Worm (Caenorhabditis elegans) whole organism, L3 larva: Measurements from ENCODE around the gene dop-4.

Experiments used
- R02D3.7 ChIP-seq: fragments of 150-350 bp; optimal IDR thresholded peaks from 2 replicates; lab custom pipeline; 2014; ENCODE audit warnings: missing biosample characterization, missing genetic modification characterization
- ZK546.5 ChIP-seq: sonication (generic microtip); optimal IDR thresholded peaks from 2 replicates; lab custom pipeline; 2017; ENCODE audit warnings: missing biosample characterization, missing genetic modification characterization
- aly-2 ChIP-seq: fragments of 150-350 bp; optimal IDR thresholded peaks from 2 replicates; lab custom pipeline; 2014; ENCODE audit warnings: missing biosample characterization, missing genetic modification characterization
- ama-1 ChIP-seq: fragments of 150-350 bp; optimal IDR thresholded peaks from 2 replicates; lab custom pipeline; 2018
- ceh-16 ChIP-seq: sonication (generic microtip); optimal IDR thresholded peaks from 2 replicates; lab custom pipeline; 2017; ENCODE audit warnings: missing biosample characterization, missing genetic modification characterization
- ceh-28 ChIP-seq: fragments of 150-350 bp; optimal IDR thresholded peaks from 2 replicates; lab custom pipeline; 2014; ENCODE audit warnings: missing biosample characterization, missing genetic modification reagents, missing genetic modification characterization
- ceh-82 ChIP-seq: fragments of 150-350 bp; optimal IDR thresholded peaks from 2 replicates; lab custom pipeline; 2014; ENCODE audit warnings: missing biosample characterization, missing genetic modification characterization
- ceh-9 ChIP-seq: sonication (generic microtip); optimal IDR thresholded peaks from 2 replicates; lab custom pipeline; 2018; ENCODE audit warnings: missing biosample characterization, missing genetic modification characterization
- daf-12 ChIP-seq: fragments of 150-350 bp; optimal IDR thresholded peaks from 2 replicates; lab custom pipeline; 2014; ENCODE audit warnings: missing biosample characterization, missing genetic modification reagents, missing genetic modification characterization
- elt-1 ChIP-seq: fragments of 150-350 bp; optimal IDR thresholded peaks from 2 replicates; lab custom pipeline; 2014; ENCODE audit warnings: missing biosample characterization, missing genetic modification characterization
- elt-2 ChIP-seq: sonication (generic microtip); optimal IDR thresholded peaks from 2 replicates; lab custom pipeline; 2016; ENCODE audit warnings: missing genetic modification reagents, mild to moderate bottlenecking, missing genetic modification characterization, missing compliant biosample characterization
- elt-3 ChIP-seq, 3 experiments: fragments of 150-350 bp in 1 of 3; sonication (generic microtip) in 2 of 3; optimal IDR thresholded peaks; 2 replicates in 2 of 3; 4 replicates in 1 of 3; lab custom pipeline; 2014 to 2017; ENCODE audit warnings: missing biosample characterization in 3 of 3, missing genetic modification characterization in 3 of 3
- eor-1 ChIP-seq, 2 experiments: fragments of 150-350 bp; optimal IDR thresholded peaks; 2 replicates each; lab custom pipeline; 2014 to 2018; ENCODE audit warnings: missing biosample characterization in 2 of 2, missing genetic modification characterization in 2 of 2
- fkh-10 ChIP-seq: sonication (generic microtip); optimal IDR thresholded peaks from 2 replicates; lab custom pipeline; 2017; ENCODE audit warnings: missing biosample characterization, missing genetic modification reagents, missing genetic modification characterization
- fkh-2 ChIP-seq: fragments of 150-350 bp; optimal IDR thresholded peaks from 2 replicates; lab custom pipeline; 2014; ENCODE audit warnings: missing biosample characterization, missing genetic modification reagents, missing genetic modification characterization
- fos-1 ChIP-seq: fragments of 150-350 bp; optimal IDR thresholded peaks from 2 replicates; lab custom pipeline; 2014; ENCODE audit warnings: missing biosample characterization, missing genetic modification characterization
- hmg-11 ChIP-seq: sonication (generic microtip); optimal IDR thresholded peaks from 2 replicates; lab custom pipeline; 2016; ENCODE audit warnings: missing genetic modification characterization, missing compliant biosample characterization
- lin-15B ChIP-seq: fragments of 150-350 bp; optimal IDR thresholded peaks from 2 replicates; lab custom pipeline; 2014; ENCODE audit warnings: missing biosample characterization, missing genetic modification characterization
- lin-39 ChIP-seq: fragments of 150-350 bp; optimal IDR thresholded peaks from 2 replicates; lab custom pipeline; 2018; ENCODE audit warnings: missing biosample characterization, missing genetic modification reagents, missing genetic modification characterization
- mml-1 ChIP-seq: fragments of 150-350 bp; sonication (generic microtip); optimal IDR thresholded peaks from 3 replicates; lab custom pipeline; 2014; ENCODE audit warnings: missing biosample characterization, missing genetic modification characterization
- nfya-1 ChIP-seq: sonication (generic microtip); optimal IDR thresholded peaks from 2 replicates; lab custom pipeline; 2017; ENCODE audit warnings: missing genetic modification characterization, mild to moderate bottlenecking, missing compliant biosample characterization, antibody characterized with exemption, moderate library complexity; ENCODE audit not compliant: insufficient read depth
- nhr-11 ChIP-seq: fragments of 150-350 bp; optimal IDR thresholded peaks from 2 replicates; lab custom pipeline; 2014; ENCODE audit warnings: missing biosample characterization, missing genetic modification characterization
- nhr-12 ChIP-seq: fragments of 150-350 bp; optimal IDR thresholded peaks from 2 replicates; lab custom pipeline; 2014; ENCODE audit warnings: missing biosample characterization, missing genetic modification characterization
- nhr-23 ChIP-seq: fragments of 150-350 bp; optimal IDR thresholded peaks from 2 replicates; lab custom pipeline; 2014; ENCODE audit warnings: missing biosample characterization, missing genetic modification reagents, missing genetic modification characterization
- nhr-237 ChIP-seq: fragments of 150-350 bp; optimal IDR thresholded peaks from 2 replicates; lab custom pipeline; 2014; ENCODE audit warnings: missing biosample characterization, missing genetic modification characterization
- nhr-25 ChIP-seq: sonication (generic microtip); optimal IDR thresholded peaks from 2 replicates; lab custom pipeline; 2017; ENCODE audit warnings: missing biosample characterization, missing genetic modification characterization
- nhr-28 ChIP-seq: fragments of 150-350 bp; optimal IDR thresholded peaks from 2 replicates; lab custom pipeline; 2014; ENCODE audit warnings: missing biosample characterization, missing genetic modification characterization
- nhr-43 ChIP-seq: sonication (generic microtip); optimal IDR thresholded peaks from 2 replicates; lab custom pipeline; 2016; ENCODE audit warnings: mild to moderate bottlenecking, missing genetic modification characterization, missing compliant biosample characterization; ENCODE audit not compliant: poor library complexity, severe bottlenecking
- nhr-67 ChIP-seq: fragments of 150-350 bp; optimal IDR thresholded peaks from 2 replicates; lab custom pipeline; 2014; ENCODE audit warnings: missing biosample characterization, missing genetic modification characterization
- nhr-77 ChIP-seq: fragments of 150-350 bp; optimal IDR thresholded peaks from 2 replicates; lab custom pipeline; 2014; ENCODE audit warnings: missing biosample characterization, missing genetic modification characterization
- pha-4 ChIP-seq: fragments of 150-350 bp; optimal IDR thresholded peaks from 2 replicates; lab custom pipeline; 2014; ENCODE audit warnings: missing biosample characterization, missing genetic modification reagents, missing genetic modification characterization
- sea-2 ChIP-seq: fragments of 150-350 bp; sonication (generic microtip); optimal IDR thresholded peaks from 4 replicates; lab custom pipeline; 2014; ENCODE audit warnings: missing biosample characterization, missing genetic modification reagents, missing genetic modification characterization
- skn-1 ChIP-seq: fragments of 150-350 bp; optimal IDR thresholded peaks from 2 replicates; lab custom pipeline; 2014; ENCODE audit warnings: missing biosample characterization, missing genetic modification characterization
- snpc-4 ChIP-seq: fragments of 150-350 bp; optimal IDR thresholded peaks from 2 replicates; lab custom pipeline; 2014; ENCODE audit warnings: missing biosample characterization, missing genetic modification characterization
- tbx-2 ChIP-seq: sonication (generic microtip); optimal IDR thresholded peaks from 2 replicates; lab custom pipeline; 2016; ENCODE audit warnings: mild to moderate bottlenecking, missing genetic modification characterization, missing compliant biosample characterization
- unc-39 ChIP-seq: sonication (generic microtip); optimal IDR thresholded peaks from 4 replicates; lab custom pipeline; 2017; ENCODE audit warnings: missing biosample characterization, missing genetic modification characterization
- zag-1 ChIP-seq: fragments of 150-350 bp; optimal IDR thresholded peaks from 2 replicates; lab custom pipeline; 2014; ENCODE audit warnings: missing biosample characterization, missing genetic modification characterization
- ztf-11 ChIP-seq: fragments of 150-350 bp; optimal IDR thresholded peaks from 2 replicates; lab custom pipeline; 2014; ENCODE audit warnings: missing biosample characterization, missing genetic modification characterization
- ztf-4 ChIP-seq: fragments of 150-350 bp; optimal IDR thresholded peaks from 2 replicates; lab custom pipeline; 2014; ENCODE audit warnings: missing biosample characterization, missing genetic modification characterization

The dop-4 gene

DNA sequence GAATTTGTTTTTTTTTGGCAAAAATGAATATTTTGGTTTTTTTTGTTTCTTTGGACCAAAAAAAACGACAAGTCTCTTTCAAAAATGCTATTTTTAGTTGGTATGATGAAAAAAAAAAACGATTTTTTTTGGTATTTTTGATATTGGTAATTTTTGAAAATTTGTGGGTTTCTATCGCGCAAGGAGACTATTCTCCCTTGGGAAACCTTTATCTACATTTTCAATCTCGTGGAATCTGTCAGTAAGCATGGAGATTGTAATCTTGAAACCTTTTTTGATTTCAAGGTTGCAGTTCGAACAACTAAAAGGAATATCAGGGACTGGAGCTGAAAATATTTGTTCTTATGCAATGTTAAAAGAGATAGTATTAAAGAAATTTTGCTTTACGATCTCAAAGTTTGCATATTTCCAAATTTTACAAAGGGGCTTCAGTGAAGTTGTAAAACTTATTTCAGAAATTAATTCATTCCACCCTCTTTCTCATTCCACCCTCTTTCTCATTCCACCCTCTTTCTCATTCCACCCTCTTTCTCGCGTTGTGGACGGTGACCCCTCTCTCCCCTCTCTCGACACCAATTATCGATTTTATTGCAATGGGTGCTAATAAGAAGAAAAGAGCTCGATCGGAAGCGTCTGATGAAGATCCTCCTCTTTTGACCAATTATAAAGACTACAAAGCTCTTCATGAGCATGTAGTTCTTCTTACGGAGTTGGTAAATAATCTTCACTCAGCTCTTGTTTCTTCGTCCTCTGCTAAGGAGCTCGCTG, 44.0 kb downstream of the dop-4 start:
- no peak for TF ChIP-seq fkh-10
- peak; percentile 52 for TF ChIP-seq nhr-43 (tag; lab: Kevin White, UChicago)
- no peak for TF ChIP-seq lin-39 (tag; lab: Kevin White, UChicago)
- TF ChIP-seq nhr-23 (tag; lab: Kevin White, UChicago), result peak; percentile 42
- TF ChIP-seq sea-2 (GFP tag; lab: Kevin White, UChicago), result no peak
- no peak for TF ChIP-seq nhr-237 (tag; lab: Kevin White, UChicago)
- no peak for TF ChIP-seq ceh-28 (tag; lab: Kevin White, UChicago)
- TF ChIP-seq nhr-12, result no peak
- no peak for TF ChIP-seq ceh-82 (tag; lab: Kevin White, UChicago)
- TF ChIP-seq elt-1 (tag; lab: Kevin White, UChicago), result peak; percentile 91
- no peak for TF ChIP-seq ztf-4 (tag; lab: Kevin White, UChicago)
- no peak for TF ChIP-seq aly-2 (tag; lab: Kevin White, UChicago)
- TF ChIP-seq ZK546.5 (tag; lab: Kevin White, UChicago), result no peak
- no peak for TF ChIP-seq lin-15B (tag; lab: Kevin White, UChicago)
- TF ChIP-seq elt-2, result no peak
- peak; percentile 22 for TF ChIP-seq hmg-11 (tag; lab: Kevin White, UChicago)
- TF ChIP-seq mml-1 (tag; lab: Kevin White, UChicago), result no peak
- TF ChIP-seq R02D3.7 (tag; lab: Kevin White, UChicago), result no peak
- no peak for TF ChIP-seq unc-39 (tag; lab: Kevin White, UChicago)
- peak; percentile 45 for TF ChIP-seq nhr-25 (tag; lab: Kevin White, UChicago)
- TF ChIP-seq nfya-1 (tag; lab: Kevin White, UChicago), result no peak
- TF ChIP-seq daf-12 (tag; lab: Kevin White, UChicago), result no peak
- TF ChIP-seq ztf-11 (tag; lab: Kevin White, UChicago), result no peak
- TF ChIP-seq snpc-4 (tag; lab: Kevin White, UChicago), result no peak
- TF ChIP-seq pha-4, result peak; percentile 4
- TF ChIP-seq nhr-67 (tag; lab: Kevin White, UChicago), result no peak
- TF ChIP-seq skn-1, result no peak
- TF ChIP-seq ceh-9, result no peak
- no peak for TF ChIP-seq elt-3 (tag; optimal IDR thresholded peaks at IDR 0.05; lab: Kevin White, UChicago)
- no peak for TF ChIP-seq zag-1 (tag; lab: Kevin White, UChicago)
- TF ChIP-seq eor-1 (tag; optimal IDR thresholded peaks at IDR 0.05; lab: Kevin White, UChicago), result no peak
- no peak for TF ChIP-seq ama-1
- TF ChIP-seq fkh-2 (tag; lab: Kevin White, UChicago), result no peak
- TF ChIP-seq tbx-2, result peak; percentile 9
- no peak for TF ChIP-seq fos-1 (tag; lab: Kevin White, UChicago)
- TF ChIP-seq nhr-11 (tag; lab: Kevin White, UChicago), result no peak

DNA sequence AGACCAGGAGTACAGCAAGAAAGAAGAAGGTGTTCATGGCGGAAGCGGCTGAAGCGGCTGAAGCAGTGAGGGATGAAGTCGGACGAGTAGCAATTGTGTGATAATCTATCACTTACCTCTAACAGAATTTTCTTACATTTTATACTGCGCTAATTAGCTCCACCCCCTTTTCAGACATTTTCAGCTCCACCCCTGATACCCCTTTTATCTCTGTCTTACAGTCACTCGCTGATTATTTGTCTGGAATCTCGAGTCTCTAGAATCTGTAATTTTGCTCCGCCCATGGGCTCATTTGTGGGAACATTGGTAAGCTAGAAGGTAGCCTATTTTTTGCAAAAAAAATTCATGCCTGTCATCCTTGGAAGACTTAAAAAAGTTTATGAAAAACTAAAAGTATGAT, 49.3 kb downstream of the dop-4 start, which contains the start of gene ins-39:
ins-39 (minus strand) TSS at position 101 of the 400 bp plus-strand sequence.
- no peak for TF ChIP-seq R02D3.7 (tag; lab: Kevin White, UChicago)
- TF ChIP-seq unc-39 (tag; lab: Kevin White, UChicago), result no peak
- TF ChIP-seq ztf-11 (tag; lab: Kevin White, UChicago), result no peak
- TF ChIP-seq nhr-12, result no peak
- TF ChIP-seq ZK546.5 (tag; lab: Kevin White, UChicago), result no peak
- no peak for TF ChIP-seq elt-2
- TF ChIP-seq nhr-43 (tag; lab: Kevin White, UChicago), result no peak
- TF ChIP-seq eor-1 (tag; optimal IDR thresholded peaks at IDR 0.05; lab: Kevin White, UChicago), result no peak
- no peak for TF ChIP-seq nhr-28
- no peak for TF ChIP-seq zag-1 (tag; lab: Kevin White, UChicago)
- no peak for TF ChIP-seq nhr-77 (tag; lab: Kevin White, UChicago)
- TF ChIP-seq ceh-9, result no peak
- no peak for TF ChIP-seq ceh-16
- no peak for TF ChIP-seq elt-3 (tag; optimal IDR thresholded peaks at IDR 0.05; lab: Kevin White, UChicago)
- TF ChIP-seq fos-1 (tag; lab: Kevin White, UChicago), result no peak
- TF ChIP-seq nhr-67 (tag; lab: Kevin White, UChicago), result no peak
- no peak for TF ChIP-seq nhr-11 (tag; lab: Kevin White, UChicago)
- no peak for TF ChIP-seq skn-1
- no peak for TF ChIP-seq elt-1 (tag; lab: Kevin White, UChicago)
